2 worm cellular contexts compared by ENCODE assay signal in the genomic region with DNA sequence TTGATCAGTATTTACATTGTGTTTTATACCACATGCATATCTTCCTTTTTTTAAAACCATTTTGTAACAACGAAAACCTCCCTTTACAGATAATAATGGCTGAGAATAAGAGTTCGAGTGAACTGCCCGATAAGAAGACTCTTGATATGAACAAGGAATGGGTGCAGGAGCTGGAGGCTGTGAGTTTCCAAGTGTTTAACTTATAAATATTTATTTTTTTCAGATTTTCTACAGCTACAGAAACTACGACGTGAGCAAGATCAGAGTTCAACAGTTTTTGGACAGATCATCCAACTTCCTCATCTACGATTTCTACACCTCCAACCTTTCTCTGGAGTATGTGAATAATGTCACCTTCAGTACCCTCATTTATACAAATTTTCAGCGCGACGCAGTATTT.
TF ChIP-seq lines count a peak whose summit lies in the region.

A gene (plus strand): TSS at position 90 of the 400 bp plus-strand sequence.

TF ChIP-seq in whole organism, L4 larva, 104 proteins besides CTCF, POLR2A, EP300 and RAD21:
- no peak for TF ChIP-seq ceh-82 (tag; optimal IDR thresholded peaks at IDR 0.05; lab: Kevin White, UChicago)
- TF ChIP-seq pqm-1 (tag; optimal IDR thresholded peaks at IDR 0.05; lab: Kevin White, UChicago) = no peak
- no peak for TF ChIP-seq zip-11 (GFP tag; IDR thresholded peaks at IDR 0.05; lab: Robert Waterston, UW)
- no peak for TF ChIP-seq hlh-30 (tag; optimal IDR thresholded peaks at IDR 0.05; lab: Kevin White, UChicago; ENCODE audit: insufficient read depth)
- TF ChIP-seq jun-1 (tag; optimal IDR thresholded peaks at IDR 0.05; lab: Kevin White, UChicago) = no peak
- no peak for TF ChIP-seq dve-1 (tag; optimal IDR thresholded peaks at IDR 0.05; lab: Kevin White, UChicago; ENCODE audit: insufficient read depth)
- no peak for TF ChIP-seq ceh-28 (tag; optimal IDR thresholded peaks at IDR 0.05; lab: Kevin White, UChicago)
- 0 out of 2 replicates have a peak, but pooled peaks have one; percentile 59 for TF ChIP-seq tra-1 (GFP tag; IDR thresholded peaks at IDR 0.05; lab: Robert Waterston, UW)
- TF ChIP-seq unc-39 (tag; optimal IDR thresholded peaks at IDR 0.05; lab: Kevin White, UChicago) = no peak
- no peak for TF ChIP-seq nhr-76 (tag; optimal IDR thresholded peaks at IDR 0.05; lab: Kevin White, UChicago)
- peak; percentile 42 for TF ChIP-seq F49E8.2 (tag; optimal IDR thresholded peaks at IDR 0.05; lab: Kevin White, UChicago; ENCODE audit: borderline replicate concordance)
- TF ChIP-seq egl-43 (GFP tag; IDR thresholded peaks at IDR 0.05; lab: Robert Waterston, UW) = no peak
- no peak for TF ChIP-seq nhr-10 (tag; optimal IDR thresholded peaks at IDR 0.05; lab: Kevin White, UChicago)
- no peak for TF ChIP-seq dpl-1 (GFP tag; optimal IDR thresholded peaks at IDR 0.05; lab: Kevin White, UChicago)
- no peak for TF ChIP-seq nhr-102 (tag; optimal IDR thresholded peaks at IDR 0.05; lab: Kevin White, UChicago)
- TF ChIP-seq ces-1 (GFP tag; optimal IDR thresholded peaks at IDR 0.05; lab: Kevin White, UChicago) = no peak
- peak; percentile 49; the same call in 1 of the 2 replicates for TF ChIP-seq arid-1 (GFP tag; conservative IDR thresholded peaks at IDR 0.05; lab: Robert Waterston, UW)
- TF ChIP-seq ZK337.2 (GFP tag; IDR thresholded peaks at IDR 0.05; lab: Robert Waterston, UW) = no peak
- TF ChIP-seq pha-4 (GFP tag; IDR thresholded peaks at IDR 0.05; lab: Robert Waterston, UW) = no peak
- TF ChIP-seq pha-4 (tag; optimal IDR thresholded peaks at IDR 0.05; lab: Kevin White, UChicago) = no peak
- TF ChIP-seq lin-38 (GFP tag; IDR thresholded peaks at IDR 0.05; lab: Robert Waterston, UW) = peak; percentile 57
- no peak for TF ChIP-seq nhr-28 (tag; optimal IDR thresholded peaks at IDR 0.05; lab: Kevin White, UChicago)
- TF ChIP-seq mdl-1 (tag; optimal IDR thresholded peaks at IDR 0.05; lab: Kevin White, UChicago) = no peak
- no peak for TF ChIP-seq madf-5 (GFP tag; IDR thresholded peaks at IDR 0.05; lab: Robert Waterston, UW)
- peak; percentile 13; the same call in 1 of the 2 replicates for TF ChIP-seq vab-7 (GFP tag; IDR thresholded peaks at IDR 0.05; lab: Robert Waterston, UW)
- TF ChIP-seq lin-39 (tag; optimal IDR thresholded peaks at IDR 0.05; lab: Kevin White, UChicago) = no peak
- no peak for TF ChIP-seq spr-1 (tag; optimal IDR thresholded peaks at IDR 0.05; lab: Kevin White, UChicago)
- TF ChIP-seq F37D6.2 (tag; optimal IDR thresholded peaks at IDR 0.05; lab: Kevin White, UChicago) = no peak
- TF ChIP-seq php-3 (GFP tag; IDR thresholded peaks at IDR 0.05; lab: Robert Waterston, UW) = 0 out of 2 replicates have a peak, but pooled peaks have one; percentile 32
- TF ChIP-seq mdt-29 (GFP tag; IDR thresholded peaks at IDR 0.05; lab: Robert Waterston, UW) = 0 out of 2 replicates have a peak, but pooled peaks have one; percentile 16
- no peak for TF ChIP-seq aly-2 (tag; optimal IDR thresholded peaks at IDR 0.05; lab: Kevin White, UChicago)
- TF ChIP-seq dmd-8 (GFP tag; IDR thresholded peaks at IDR 0.05; lab: Robert Waterston, UW) = peak; percentile 68; the same call in 1 of the 2 replicates
- TF ChIP-seq R02D3.7 (tag; optimal IDR thresholded peaks at IDR 0.05; lab: Kevin White, UChicago) = no peak
- TF ChIP-seq ctbp-1 (GFP tag; IDR thresholded peaks at IDR 0.05; lab: Robert Waterston, UW) = 0 out of 2 replicates have a peak, but pooled peaks have one; percentile 43
- TF ChIP-seq Y48G9A.11 (GFP tag; IDR thresholded peaks at IDR 0.05; lab: Robert Waterston, UW) = 0 out of 2 replicates have a peak, but pooled peaks have one; percentile 36
- TF ChIP-seq unc-130 (GFP tag; optimal IDR thresholded peaks at IDR 0.05; lab: Kevin White, UChicago) = no peak
- no peak for TF ChIP-seq attf-4 (tag; optimal IDR thresholded peaks at IDR 0.05; lab: Kevin White, UChicago)
- peak; percentile 56 for TF ChIP-seq snpc-1.2 (GFP tag; IDR thresholded peaks at IDR 0.05; lab: Robert Waterston, UW)

TF ChIP-seq in whole organism, young adult, 124 proteins besides CTCF, POLR2A, EP300 and RAD21 (continues in another document):
- TF ChIP-seq Y79H2A.3 (GFP tag; conservative IDR thresholded peaks at IDR 0.05; lab: Robert Waterston, UW) = 0 out of 2 replicates have a peak, but pooled peaks have one; percentile 33
- TF ChIP-seq Y53G8AR.9 (GFP tag; conservative IDR thresholded peaks at IDR 0.05; lab: Robert Waterston, UW) = 0 out of 2 replicates have a peak, but pooled peaks have one; percentile 49
- TF ChIP-seq athp-1 (tag; optimal IDR thresholded peaks at IDR 0.05; lab: Kevin White, UChicago) = peak; percentile 73
- no peak for TF ChIP-seq lag-1 (GFP tag; IDR thresholded peaks at IDR 0.05; lab: Robert Waterston, UW)
- TF ChIP-seq hmg-1.2 (GFP tag; IDR thresholded peaks at IDR 0.05; lab: Robert Waterston, UW) = peak; percentile 21; the same call in 1 of the 2 replicates
- TF ChIP-seq nhr-179 (tag; optimal IDR thresholded peaks at IDR 0.05; lab: Kevin White, UChicago) = no peak
- TF ChIP-seq tbp1 (GFP tag; optimal IDR thresholded peaks at IDR 0.05; lab: Kevin White, UChicago) = peak; percentile 34
- TF ChIP-seq ccch-3 (GFP tag; optimal IDR thresholded peaks at IDR 0.05; lab: Kevin White, UChicago) = no peak
- peak; percentile 65; the same call in 1 of the 2 replicates for TF ChIP-seq ekl-4 (GFP tag; IDR thresholded peaks at IDR 0.05; lab: Robert Waterston, UW)
- no peak for TF ChIP-seq lsy-27 (tag; optimal IDR thresholded peaks at IDR 0.05; lab: Kevin White, UChicago; ENCODE audit: borderline replicate concordance, insufficient read depth)
- no peak for TF ChIP-seq sea-2 (GFP tag; IDR thresholded peaks at IDR 0.05; lab: Robert Waterston, UW)
- peak; percentile 7 for TF ChIP-seq ceh-27 (GFP tag; optimal IDR thresholded peaks at IDR 0.05; lab: Kevin White, UChicago)
- peak; percentile 56; the same call in 1 of the 2 replicates for TF ChIP-seq pbrm-1 (GFP tag; IDR thresholded peaks at IDR 0.05; lab: Robert Waterston, UW)
- no peak for TF ChIP-seq K11D2.4 (GFP tag; IDR thresholded peaks at IDR 0.05; lab: Robert Waterston, UW)
- peak; percentile 69 for TF ChIP-seq F49E8.2 (tag; optimal IDR thresholded peaks at IDR 0.05; lab: Kevin White, UChicago; ENCODE audit: insufficient read depth)
- no peak for TF ChIP-seq ztf-26 (tag; optimal IDR thresholded peaks at IDR 0.05; lab: Kevin White, UChicago)
- TF ChIP-seq T26A5.8 (tag; optimal IDR thresholded peaks at IDR 0.05; lab: Kevin White, UChicago) = no peak
- no peak for TF ChIP-seq fkh-3 (tag; optimal IDR thresholded peaks at IDR 0.05; lab: Kevin White, UChicago)
- TF ChIP-seq snpc-3.4 (tag; optimal IDR thresholded peaks at IDR 0.05; lab: Kevin White, UChicago) = peak; percentile 44
- no peak for TF ChIP-seq rpc-1 (optimal IDR thresholded peaks at IDR 0.05; lab: Kevin White, UChicago)
- no peak for TF ChIP-seq rpc-1 (tag; optimal IDR thresholded peaks at IDR 0.05; lab: Kevin White, UChicago)
- TF ChIP-seq F52B5.7 (tag; optimal IDR thresholded peaks at IDR 0.05; lab: Kevin White, UChicago) = no peak
- TF ChIP-seq F57C9.4 (tag; optimal IDR thresholded peaks at IDR 0.05; lab: Kevin White, UChicago) = no peak
- no peak for TF ChIP-seq ama-1 (optimal IDR thresholded peaks at IDR 0.05; lab: Kevin White, UChicago)
- peak; percentile 28 to 45 for TF ChIP-seq ama-1 (GFP tag; optimal IDR thresholded peaks at IDR 0.05; lab: Kevin White, UChicago)
- TF ChIP-seq snpc-1.3 (tag; optimal IDR thresholded peaks at IDR 0.05; lab: Kevin White, UChicago; ENCODE audit: insufficient read depth) = peak; percentile 1
- TF ChIP-seq attf-3 (GFP tag; conservative IDR thresholded peaks at IDR 0.05; lab: Robert Waterston, UW) = no peak
- TF ChIP-seq dpl-1 (GFP tag; optimal IDR thresholded peaks at IDR 0.05; lab: Kevin White, UChicago) = no peak
- no peak for TF ChIP-seq xnd-1 (tag; optimal IDR thresholded peaks at IDR 0.05; lab: Kevin White, UChicago)
- no peak for TF ChIP-seq hlh-26 (GFP tag; conservative IDR thresholded peaks at IDR 0.05; lab: Robert Waterston, UW)
- TF ChIP-seq egrh-3 (GFP tag; IDR thresholded peaks at IDR 0.05; lab: Robert Waterston, UW) = peak; percentile 30; the same call in 1 of the 2 replicates
- peak; percentile 44 for TF ChIP-seq lsl-1 (GFP tag; optimal IDR thresholded peaks at IDR 0.05; lab: Kevin White, UChicago)
- TF ChIP-seq rcor-1 (GFP tag; IDR thresholded peaks at IDR 0.05; lab: Robert Waterston, UW) = peak; percentile 53
- TF ChIP-seq B0261.1 (tag; optimal IDR thresholded peaks at IDR 0.05; lab: Kevin White, UChicago) = no peak
- no peak for TF ChIP-seq K12H6.12 (tag; optimal IDR thresholded peaks at IDR 0.05; lab: Kevin White, UChicago)
- no peak for TF ChIP-seq nhr-90 (tag; optimal IDR thresholded peaks at IDR 0.05; lab: Kevin White, UChicago)
- TF ChIP-seq F55B11.4 (tag; optimal IDR thresholded peaks at IDR 0.05; lab: Kevin White, UChicago; ENCODE audit: borderline replicate concordance, insufficient read depth) = no peak
- peak; percentile 30; the same call in 1 of the 2 replicates for TF ChIP-seq D2030.7 (GFP tag; IDR thresholded peaks at IDR 0.05; lab: Robert Waterston, UW)
- no peak for TF ChIP-seq F37B4.10 (GFP tag; IDR thresholded peaks at IDR 0.05; lab: Robert Waterston, UW)
- TF ChIP-seq lin-40 (tag; optimal IDR thresholded peaks at IDR 0.05; lab: Kevin White, UChicago) = no peak
- no peak for TF ChIP-seq sdz-38 (tag; optimal IDR thresholded peaks at IDR 0.05; lab: Kevin White, UChicago)
- peak; percentile 50; the same call in 1 of the 2 replicates for TF ChIP-seq lin-26 (GFP tag; IDR thresholded peaks at IDR 0.05; lab: Robert Waterston, UW)
- no peak for TF ChIP-seq F57A8.1 (GFP tag; optimal IDR thresholded peaks at IDR 0.05; lab: Kevin White, UChicago)
- TF ChIP-seq mxl-1 (tag; optimal IDR thresholded peaks at IDR 0.05; lab: Kevin White, UChicago) = peak; percentile 65
- peak; percentile 71; the same call in 1 of the 2 replicates for TF ChIP-seq madf-3 (GFP tag; IDR thresholded peaks at IDR 0.05; lab: Robert Waterston, UW)
- TF ChIP-seq B0035.1 (tag; optimal IDR thresholded peaks at IDR 0.05; lab: Kevin White, UChicago) = no peak
- no peak for TF ChIP-seq efl-1 (GFP tag; optimal IDR thresholded peaks at IDR 0.05; lab: Kevin White, UChicago)
- peak; percentile 62 for TF ChIP-seq lin-54 (GFP tag; optimal IDR thresholded peaks at IDR 0.05; lab: Kevin White, UChicago)
- TF ChIP-seq ceh-58 (GFP tag; IDR thresholded peaks at IDR 0.05; lab: Robert Waterston, UW) = 0 out of 2 replicates have a peak, but pooled peaks have one; percentile 40
- no peak for TF ChIP-seq madf-10 (tag; optimal IDR thresholded peaks at IDR 0.05; lab: Kevin White, UChicago)
- peak in 1 of 2 experiments; percentile 8 for TF ChIP-seq rec-8 (tag; optimal IDR thresholded peaks at IDR 0.05; lab: Kevin White, UChicago)
- TF ChIP-seq bed-1 (GFP tag; IDR thresholded peaks at IDR 0.05; lab: Robert Waterston, UW) = no peak
